Worm (Caenorhabditis elegans) whole organism, L3 larva: Measurements from ENCODE around the gene C16C10.1.
A peak's percentile ranks its signal among the peaks of the same experiment; 100 is the strongest.

Experiments used
- ZK546.5 ChIP-seq: sonication (generic microtip); optimal IDR thresholded peaks from 2 replicates; lab custom pipeline; 2017; ENCODE audit warnings: missing biosample characterization, missing genetic modification characterization
- ceh-16 ChIP-seq: sonication (generic microtip); optimal IDR thresholded peaks from 2 replicates; lab custom pipeline; 2017; ENCODE audit warnings: missing biosample characterization, missing genetic modification characterization
- ceh-28 ChIP-seq: fragments of 150-350 bp; optimal IDR thresholded peaks from 2 replicates; lab custom pipeline; 2014; ENCODE audit warnings: missing biosample characterization, missing genetic modification reagents, missing genetic modification characterization
- ceh-82 ChIP-seq: fragments of 150-350 bp; optimal IDR thresholded peaks from 2 replicates; lab custom pipeline; 2014; ENCODE audit warnings: missing biosample characterization, missing genetic modification characterization
- unc-62 ChIP-seq: fragments of 150-350 bp; sonication (generic microtip); optimal IDR thresholded peaks from 4 replicates; lab custom pipeline; 2014; ENCODE audit warnings: missing biosample characterization, missing genetic modification reagents, missing genetic modification characterization
- zag-1 ChIP-seq: fragments of 150-350 bp; optimal IDR thresholded peaks from 2 replicates; lab custom pipeline; 2014; ENCODE audit warnings: missing biosample characterization, missing genetic modification characterization

DNA sequence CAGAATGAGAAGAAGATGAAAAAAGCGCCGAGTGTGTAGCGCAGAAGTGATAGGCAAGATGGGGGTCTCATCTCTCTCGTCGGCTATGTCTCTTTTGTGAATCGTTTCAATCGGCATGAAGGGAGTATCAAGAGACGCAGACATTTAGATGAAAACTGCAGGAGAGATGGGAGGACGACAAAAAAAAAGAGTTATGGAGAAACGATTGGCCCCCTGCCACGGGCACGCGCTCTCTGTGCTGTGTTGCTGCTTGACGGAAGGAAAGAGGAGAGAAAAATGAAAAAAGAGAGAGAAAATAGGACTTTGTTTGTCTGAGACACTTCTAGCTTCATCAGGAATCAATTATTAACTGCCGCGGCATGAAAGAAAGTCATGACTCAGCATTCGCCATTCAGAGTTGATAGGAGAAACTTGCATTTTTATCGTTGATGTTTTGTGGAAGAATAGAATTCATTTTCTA lies 42.5 kb upstream of the C16C10.1 start:
- TF ChIP-seq ceh-16 (tag; lab: Kevin White, UChicago) (no peak), unc-62 (GFP tag; lab: Kevin White, UChicago) (peak; percentile 49), ZK546.5 (tag; lab: Kevin White, UChicago) (no peak), ceh-82 (tag; lab: Kevin White, UChicago) (peak; percentile 28), zag-1 (tag; lab: Kevin White, UChicago) (peak; percentile 56), ceh-28 (tag; lab: Kevin White, UChicago) (peak; percentile 27)
